Fruit fly (Drosophila melanogaster) whole organism, wandering third instar larva: Measurements from ENCODE around the gene CG3434.

ENCODE experiments used
- Abd-B ChIP-seq: fragments of >200 bp; optimal IDR thresholded peaks from 2 replicates; lab custom pipeline; 2017; ENCODE audit warnings: missing biosample characterization, missing genetic modification characterization
- CG32264 ChIP-seq: fragments of 200-800 bp; sonication (Bioruptor generic); optimal IDR thresholded peaks from 2 replicates; lab custom pipeline; 2016; ENCODE audit warnings: missing biosample characterization, missing genetic modification characterization
- CG9705 ChIP-seq: fragments of 200-800 bp; sonication (Bioruptor generic); optimal IDR thresholded peaks from 2 replicates; lab custom pipeline; 2018; ENCODE audit warnings: missing biosample characterization, mild to moderate bottlenecking, missing genetic modification characterization
- CrebA ChIP-seq: fragments of 200-800 bp; sonication (Bioruptor generic); optimal IDR thresholded peaks from 2 replicates; lab custom pipeline; 2016; ENCODE audit warnings: missing biosample characterization, mild to moderate bottlenecking, missing genetic modification characterization, borderline replicate concordance
- Dfd ChIP-seq: fragments of >200 bp; optimal IDR thresholded peaks from 2 replicates; lab custom pipeline; 2017; ENCODE audit warnings: missing biosample characterization, missing genetic modification characterization
- Dif ChIP-seq: fragments of 200-275, 200-300 bp; sonication (Bioruptor generic); optimal IDR thresholded peaks from 2 replicates; lab custom pipeline; 2018; ENCODE audit warnings: missing biosample characterization, missing genetic modification characterization; ENCODE audit not compliant: partially characterized antibody
- GATAd ChIP-seq: sonication (Bioruptor generic); optimal IDR thresholded peaks from 2 replicates; lab custom pipeline; 2016; ENCODE audit warnings: missing biosample characterization, missing genetic modification characterization
- HLH106 ChIP-seq: fragments of 200-800 bp; optimal IDR thresholded peaks from 3 replicates; lab custom pipeline; 2019; ENCODE audit warnings: missing biosample characterization, mild to moderate bottlenecking, missing genetic modification characterization, moderate library complexity
- Hnf4 ChIP-seq: fragments of 200-800 bp; sonication (Bioruptor generic); optimal IDR thresholded peaks from 2 replicates; lab custom pipeline; 2016; ENCODE audit warnings: missing biosample characterization, mild to moderate bottlenecking, missing genetic modification characterization
- Hr78 ChIP-seq: fragments of >200 bp; optimal IDR thresholded peaks from 2 replicates; lab custom pipeline; 2017; ENCODE audit warnings: missing biosample characterization, missing genetic modification characterization
- Hr83 ChIP-seq: fragments of 200-300 bp; sonication (Bioruptor generic); optimal IDR thresholded peaks from 2 replicates; lab custom pipeline; 2016; ENCODE audit warnings: missing biosample characterization, mild to moderate bottlenecking, missing genetic modification characterization, moderate library complexity; ENCODE audit not compliant: poor library complexity, severe bottlenecking
- Jra ChIP-seq: sonication (Bioruptor generic); optimal IDR thresholded peaks from 2 replicates; lab custom pipeline; 2016; ENCODE audit warnings: missing biosample characterization, missing genetic modification characterization
- Mio ChIP-seq: sonication (Bioruptor generic); optimal IDR thresholded peaks from 2 replicates; lab custom pipeline; 2016; ENCODE audit warnings: missing biosample characterization, missing genetic modification characterization
- Myc ChIP-seq: fragments of >200 bp; optimal IDR thresholded peaks from 2 replicates; lab custom pipeline; 2017
- N ChIP-seq: fragments of >200 bp; optimal IDR thresholded peaks from 2 replicates; lab custom pipeline; 2018; ENCODE audit warnings: missing biosample characterization, missing external identifiers, missing genetic modification characterization
- OdsH ChIP-seq: fragments of 200-800 bp; sonication (Bioruptor generic); optimal IDR thresholded peaks from 2 replicates; lab custom pipeline; 2016; ENCODE audit warnings: missing biosample characterization, mild to moderate bottlenecking, missing genetic modification characterization
- Rel ChIP-seq, 2 experiments: fragments of 200-800 bp; sonication (Bioruptor generic) in 1 of 2; optimal IDR thresholded peaks; 2 replicates in 1 of 2; 3 replicates in 1 of 2; lab custom pipeline; 2016 to 2019; ENCODE audit warnings: mild to moderate bottlenecking in 2 of 2, missing biosample characterization in 2 of 2, missing genetic modification characterization in 2 of 2, moderate library complexity in 1 of 2
- Sp1 ChIP-seq: fragments of 200-800 bp; sonication (Bioruptor generic); optimal IDR thresholded peaks from 3 replicates; lab custom pipeline; 2019; ENCODE audit warnings: missing biosample characterization, mild to moderate bottlenecking, missing genetic modification characterization, moderate library complexity
- Vsx2 ChIP-seq: fragments of 200-300, 225-300 bp; sonication (Bioruptor generic); optimal IDR thresholded peaks from 2 replicates; lab custom pipeline; 2018; ENCODE audit warnings: missing biosample characterization, missing genetic modification characterization; ENCODE audit not compliant: partially characterized antibody
- br ChIP-seq: fragments of 200-800 bp; sonication (Bioruptor generic); optimal IDR thresholded peaks from 2 replicates; lab custom pipeline; 2016; ENCODE audit warnings: missing biosample characterization, missing genetic modification characterization
- brk ChIP-seq: fragments of 200-800 bp; sonication (Bioruptor generic); optimal IDR thresholded peaks from 2 replicates; lab custom pipeline; 2016; ENCODE audit warnings: missing biosample characterization, mild to moderate bottlenecking, missing genetic modification characterization
- dl ChIP-seq, 2 experiments: fragments of 175-275, 200-275 bp in 1 of 2; fragments of 200-275 bp in 1 of 2; sonication (Bioruptor generic); optimal IDR thresholded peaks; lab custom pipeline; 2018; ENCODE audit warnings: mild to moderate bottlenecking in 2 of 2, missing biosample characterization in 2 of 2, missing genetic modification characterization in 2 of 2, moderate library complexity in 2 of 2; ENCODE audit not compliant: partially characterized antibody in 2 of 2, insufficient read depth in 1 of 2
- dmrt93B ChIP-seq: fragments of 200-800 bp; sonication (Bioruptor generic); optimal IDR thresholded peaks from 2 replicates; lab custom pipeline; 2018; ENCODE audit warnings: missing biosample characterization, mild to moderate bottlenecking, missing genetic modification characterization
- dsf ChIP-seq: sonication (Bioruptor generic); optimal IDR thresholded peaks from 2 replicates; lab custom pipeline; 2016; ENCODE audit warnings: missing biosample characterization, missing genetic modification characterization, borderline replicate concordance
- ey ChIP-seq: fragments of 200-800 bp; sonication (Bioruptor generic); optimal IDR thresholded peaks from 2 replicates; lab custom pipeline; 2016; ENCODE audit warnings: missing biosample characterization, missing genetic modification characterization
- foxo ChIP-seq, 2 experiments: fragments of 200-800 bp; sonication (Bioruptor generic); optimal IDR thresholded peaks; 2 replicates in 1 of 2; 3 replicates in 1 of 2; lab custom pipeline; 2016 to 2017; ENCODE audit warnings: missing biosample characterization in 2 of 2, missing genetic modification characterization in 2 of 2
- fru ChIP-seq: fragments of 200-800 bp; sonication (Bioruptor generic); optimal IDR thresholded peaks from 3 replicates; lab custom pipeline; 2016; ENCODE audit warnings: missing biosample characterization, mild to moderate bottlenecking, missing genetic modification characterization
- h ChIP-seq: fragments of 200-800 bp; sonication (Bioruptor generic); optimal IDR thresholded peaks from 3 replicates; lab custom pipeline; 2016; ENCODE audit warnings: missing biosample characterization, mild to moderate bottlenecking, missing genetic modification characterization
- jim ChIP-seq: fragments of 175-275, 200-325 bp; sonication (Bioruptor generic); optimal IDR thresholded peaks from 2 replicates; lab custom pipeline; 2016; ENCODE audit warnings: missing biosample characterization, mild to moderate bottlenecking, missing genetic modification characterization
- lola ChIP-seq: fragments of >200 bp; optimal IDR thresholded peaks from 2 replicates; lab custom pipeline; 2017; ENCODE audit warnings: missing biosample characterization, missing genetic modification characterization
- pan ChIP-seq: fragments of >200 bp; optimal IDR thresholded peaks from 2 replicates; lab custom pipeline; 2017
- psq ChIP-seq: fragments of 200-800 bp; sonication (Bioruptor generic); optimal IDR thresholded peaks from 3 replicates; lab custom pipeline; 2017; ENCODE audit warnings: missing biosample characterization, mild to moderate bottlenecking, missing genetic modification characterization, moderate library complexity
- rgr ChIP-seq: fragments of 200-800 bp; sonication (Bioruptor generic); optimal IDR thresholded peaks from 3 replicates; lab custom pipeline; 2016; ENCODE audit warnings: missing biosample characterization, mild to moderate bottlenecking, missing genetic modification characterization
- sage ChIP-seq: fragments of 200-800 bp; sonication (Bioruptor generic); optimal IDR thresholded peaks from 2 replicates; lab custom pipeline; 2016; ENCODE audit warnings: missing biosample characterization, mild to moderate bottlenecking, missing genetic modification characterization
- sv ChIP-seq: fragments of 200-800 bp; sonication (Bioruptor generic); optimal IDR thresholded peaks from 3 replicates; lab custom pipeline; 2016; ENCODE audit warnings: missing biosample characterization, missing genetic modification characterization
- tai ChIP-seq: sonication (Bioruptor generic); optimal IDR thresholded peaks from 2 replicates; lab custom pipeline; 2016; ENCODE audit warnings: missing biosample characterization, missing genetic modification characterization
- usp ChIP-seq: fragments of >200 bp; optimal IDR thresholded peaks from 2 replicates; lab custom pipeline; 2017; ENCODE audit warnings: missing biosample characterization, missing genetic modification characterization
- woc ChIP-seq: sonication (Bioruptor generic); optimal IDR thresholded peaks from 2 replicates; lab custom pipeline; 2016; ENCODE audit warnings: missing biosample characterization, mild to moderate bottlenecking, missing genetic modification characterization

CG3434 gene

DNA sequence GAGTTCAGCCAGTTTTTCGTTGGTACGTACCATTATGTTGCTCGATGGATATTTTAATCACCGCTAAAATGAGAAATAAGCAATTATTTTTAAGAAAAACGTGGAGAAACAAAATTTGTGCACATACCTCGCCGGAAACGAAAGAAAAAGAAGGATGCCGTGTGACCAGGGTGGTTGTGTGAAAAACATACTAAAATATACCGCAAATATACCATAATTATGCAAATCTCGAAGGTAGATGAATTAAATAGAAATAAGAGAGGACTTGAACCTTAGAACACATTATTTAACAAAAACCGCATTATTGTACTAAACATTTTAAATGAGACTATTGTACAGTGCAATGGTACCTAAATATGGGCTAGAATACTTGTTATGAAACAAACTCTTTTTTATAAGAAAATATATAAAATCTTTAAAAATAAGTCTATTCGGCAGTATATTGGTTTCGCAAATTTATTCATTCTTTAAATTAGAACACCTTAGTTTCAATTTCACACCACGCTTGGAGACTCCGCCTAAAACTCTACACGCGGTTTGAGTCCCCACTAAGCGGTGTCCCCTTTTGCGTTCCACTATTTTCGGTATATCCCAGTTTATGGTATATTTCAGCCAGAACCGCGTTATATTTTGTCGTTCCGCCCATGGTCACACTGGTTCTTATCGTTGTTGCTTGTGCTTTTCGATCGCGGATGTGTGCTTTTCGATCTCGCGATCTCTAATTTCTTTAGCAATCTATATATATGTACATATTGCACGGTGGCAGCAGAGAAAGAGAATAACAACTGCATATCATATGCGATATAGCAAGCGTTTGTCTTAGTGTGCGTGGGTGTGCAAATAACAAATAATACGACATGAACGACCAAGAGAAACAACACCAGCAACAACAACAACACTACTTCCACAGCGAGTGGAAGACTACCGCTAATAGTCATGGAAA, 30.7 kb downstream of the CG3434 start, which contains the start of the genes RpS17 and MTF-1 (continued):
- peak; percentile 9 for TF ChIP-seq dsf (GFP tag; lab: Kevin White, UChicago)
- TF ChIP-seq Hr78 (GFP tag; lab: Kevin White, UChicago) = no peak
- TF ChIP-seq Vsx2 = no peak
- peak; percentile 76 for TF ChIP-seq rgr (GFP tag; lab: Kevin White, UChicago)
- TF ChIP-seq Jra (GFP tag; lab: Kevin White, UChicago) = no peak
- TF ChIP-seq usp (GFP tag; lab: Kevin White, UChicago) = no peak
- TF ChIP-seq Dfd (GFP tag; lab: Kevin White, UChicago) = no peak
- TF ChIP-seq tai (GFP tag; lab: Kevin White, UChicago) = no peak
- peak; percentile 93 for TF ChIP-seq Myc (lab: Kevin White, UChicago)
- TF ChIP-seq fru (GFP tag; lab: Kevin White, UChicago) = peak; percentile 22
- TF ChIP-seq CrebA (GFP tag; lab: Kevin White, UChicago) = no peak
- no peak for TF ChIP-seq Abd-B (GFP tag; lab: Kevin White, UChicago)

DNA sequence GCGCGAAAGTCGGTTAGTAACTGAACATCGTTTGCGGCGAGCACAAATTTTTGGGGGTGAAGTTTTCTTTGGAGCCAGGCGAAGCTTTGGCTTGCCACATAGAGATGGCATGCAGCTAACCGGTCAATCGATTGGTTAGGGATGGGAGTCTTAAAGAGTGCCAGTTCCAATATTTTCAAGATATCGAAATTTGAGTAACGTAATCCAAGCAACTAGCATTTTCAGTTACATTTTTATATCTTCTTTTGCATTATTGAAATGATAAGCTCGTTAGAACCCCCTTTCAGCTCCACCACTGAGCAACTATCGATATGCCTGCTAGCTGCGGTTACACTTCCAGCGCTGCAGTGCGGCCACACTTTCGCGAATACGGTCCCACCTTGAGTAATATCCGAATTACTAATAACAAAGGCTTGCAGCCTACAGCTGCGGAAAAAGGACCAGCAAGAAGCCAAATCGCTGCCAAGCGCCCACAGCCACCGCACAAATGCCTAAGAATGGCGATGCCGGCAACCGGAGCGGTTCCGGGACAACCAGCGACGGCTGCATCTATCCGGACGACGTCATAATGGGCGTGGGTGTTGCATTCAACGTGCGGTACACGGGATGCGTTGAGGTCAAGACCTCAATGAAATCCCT, 33.8 kb downstream of the CG3434 start, which contains the start of the genes Atat and Shc:
Atat (minus strand) TSS at position 103 of the 639 bp plus-strand sequence.
Shc (plus strand) TSS at position 355 of the 639 bp plus-strand sequence.
- TF ChIP-seq Vsx2 = no peak
- peak; percentile 99 for TF ChIP-seq rgr (GFP tag; lab: Kevin White, UChicago)
- TF ChIP-seq Hr83 = peak; percentile 98
- TF ChIP-seq Hr78 (GFP tag; lab: Kevin White, UChicago) = no peak
- TF ChIP-seq foxo (GFP tag; optimal IDR thresholded peaks at IDR 0.05; lab: Kevin White, UChicago) = peak; percentile 91 to 99
- no peak for TF ChIP-seq lola (GFP tag; lab: Kevin White, UChicago)
- TF ChIP-seq CrebA (GFP tag; lab: Kevin White, UChicago) = no peak
- TF ChIP-seq ey (GFP tag; lab: Kevin White, UChicago) = peak; percentile 99
- no peak for TF ChIP-seq Abd-B (GFP tag; lab: Kevin White, UChicago)
- TF ChIP-seq Mio = peak; percentile 94
- peak; percentile 97 for TF ChIP-seq GATAd (GFP tag; lab: Kevin White, UChicago)
- no peak for TF ChIP-seq dl (GFP tag; optimal IDR thresholded peaks at IDR 0.05; lab: Kevin White, UChicago; ENCODE audit: insufficient read depth in 1 of 2, partially characterized antibody in 2 of 2)
- no peak for TF ChIP-seq pan
- TF ChIP-seq Sp1 (GFP tag; lab: Kevin White, UChicago) = peak; percentile 98
- peak; percentile 97 for TF ChIP-seq dsf (GFP tag; lab: Kevin White, UChicago)
- peak; percentile 94 for TF ChIP-seq jim (GFP tag; lab: Kevin White, UChicago)
- TF ChIP-seq Jra (GFP tag; lab: Kevin White, UChicago) = peak; percentile 98
- peak; percentile 99 for TF ChIP-seq Hnf4 (GFP tag; lab: Kevin White, UChicago)
- TF ChIP-seq OdsH (GFP tag; lab: Kevin White, UChicago) = peak; percentile 99
- peak; percentile 99 for TF ChIP-seq HLH106 (tag; lab: Kevin White, UChicago)
- peak; percentile 99 for TF ChIP-seq fru (GFP tag; lab: Kevin White, UChicago)
- TF ChIP-seq Myc (lab: Kevin White, UChicago) = peak; percentile 20
- TF ChIP-seq CG32264 = peak; percentile 97
- peak; percentile 50 for TF ChIP-seq Rel (GFP tag; optimal IDR thresholded peaks at IDR 0.05; lab: Kevin White, UChicago)
- peak; percentile 91 for TF ChIP-seq Rel (tag; optimal IDR thresholded peaks at IDR 0.05; lab: Kevin White, UChicago)
- peak; percentile 97 for TF ChIP-seq Dfd (GFP tag; lab: Kevin White, UChicago)
- peak; percentile 99 for TF ChIP-seq tai (GFP tag; lab: Kevin White, UChicago)
- TF ChIP-seq brk (GFP tag; lab: Kevin White, UChicago) = peak; percentile 93
- peak; percentile 91 for TF ChIP-seq sage (GFP tag; lab: Kevin White, UChicago)
- peak; percentile 99 for TF ChIP-seq CG9705 (GFP tag; lab: Kevin White, UChicago)
- TF ChIP-seq dmrt93B (GFP tag; lab: Kevin White, UChicago) = peak; percentile 100
- TF ChIP-seq Dif = no peak
- peak; percentile 11 for TF ChIP-seq usp (GFP tag; lab: Kevin White, UChicago)
- TF ChIP-seq br = peak; percentile 99
- peak; percentile 97 for TF ChIP-seq psq (GFP tag; lab: Kevin White, UChicago)
- peak; percentile 99 for TF ChIP-seq sv
- TF ChIP-seq N (GFP tag; lab: Kevin White, UChicago) = no peak
- peak; percentile 99 for TF ChIP-seq h (GFP tag; lab: Kevin White, UChicago)
- TF ChIP-seq woc (GFP tag; lab: Kevin White, UChicago) = peak; percentile 99
- TF ChIP-seq, all 38 proteins: peak for 29
